Fruit fly (Drosophila melanogaster): Measurements from ENCODE around the gene Tig.

Tig gene

dm6 chr2L:6455955-6456599, 33.0 kb upstream of the Tig start, which contains the start of gene frj (continued):
- peak; percentile 36 for TF ChIP-seq CG10669 (GFP tag; optimal IDR thresholded peaks at IDR 0.05)
- no peak for TF ChIP-seq spab (GFP tag; optimal IDR thresholded peaks at IDR 0.05)
- peak; percentile 63 for TF ChIP-seq Ets21C (GFP tag; optimal IDR thresholded peaks at IDR 0.05)
- TF ChIP-seq Eip78C (GFP tag): peak; percentile 85
- no peak for TF ChIP-seq CG9139 (GFP tag; optimal IDR thresholded peaks at IDR 0.05)
- peak; percentile 11 for TF ChIP-seq CG6808 (GFP tag; optimal IDR thresholded peaks at IDR 0.05)
- TF ChIP-seq CG6792 (GFP tag; optimal IDR thresholded peaks at IDR 0.05): peak; percentile 7
- TF ChIP-seq salr (GFP tag; optimal IDR thresholded peaks at IDR 0.05): no peak
- peak; percentile 32; the same call in 1 of the 2 replicates for TF ChIP-seq Gug (GFP tag; IDR thresholded peaks at IDR 0.05)
- TF ChIP-seq topi (GFP tag; optimal IDR thresholded peaks at IDR 0.05): peak; percentile 37
- peak; percentile 34 for TF ChIP-seq Ets96B (tag; optimal IDR thresholded peaks at IDR 0.05)
- TF ChIP-seq CG3919 (GFP tag; optimal IDR thresholded peaks at IDR 0.05): peak; percentile 53
- peak; percentile 37 for TF ChIP-seq achi (GFP tag; optimal IDR thresholded peaks at IDR 0.05)
- TF ChIP-seq net (GFP tag; optimal IDR thresholded peaks at IDR 0.05): peak; percentile 3

DNA sequence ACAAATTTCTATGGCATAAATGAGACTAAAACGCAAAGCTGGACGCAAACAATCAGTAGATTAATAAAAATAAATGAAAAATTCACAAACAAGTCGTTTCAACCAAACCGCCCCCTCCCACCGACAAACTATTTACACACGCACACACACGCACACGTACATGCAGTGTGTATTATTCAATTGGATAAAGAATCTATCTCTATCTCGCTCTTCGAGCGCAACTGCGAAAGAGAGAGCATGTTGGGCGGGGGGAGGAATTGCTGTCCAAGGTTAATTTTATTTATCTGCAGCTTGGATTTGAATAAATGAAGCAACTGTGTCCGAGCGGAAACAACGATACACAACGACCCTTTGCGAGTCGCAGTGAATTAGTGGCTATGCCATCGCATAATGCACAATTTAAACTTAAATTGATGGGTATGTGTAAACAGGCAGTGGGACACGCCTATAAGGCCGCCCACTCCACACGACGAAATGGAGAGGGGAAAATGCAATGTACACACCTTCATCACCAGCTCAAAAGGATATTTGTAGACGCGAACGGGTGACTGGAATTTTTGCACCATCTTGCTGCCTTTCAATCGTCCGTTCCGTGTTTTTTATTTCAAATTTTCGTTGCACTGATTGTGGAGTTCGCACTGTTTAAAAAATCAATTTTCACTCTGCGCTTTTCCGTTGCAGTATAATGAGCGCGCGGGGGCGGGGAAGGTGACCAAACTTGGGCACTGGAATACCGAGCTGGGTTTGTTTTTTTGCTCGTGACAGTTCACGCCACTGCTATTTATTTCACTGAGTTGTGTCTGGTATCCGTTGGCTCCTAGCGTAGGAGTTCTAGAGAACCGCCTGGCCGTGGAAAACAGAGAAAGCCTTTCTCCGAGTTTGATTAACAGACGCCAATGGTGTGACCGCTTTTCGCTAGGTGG, 32.2 kb upstream of the Tig start, which contains the start of gene retm:
retm (minus strand) TSS at position 898 of the 923 bp plus-strand sequence.
- no peak for TF ChIP-seq Hr4 (GFP tag; optimal IDR thresholded peaks at IDR 0.05)
- TF ChIP-seq CG1621 (tag; optimal IDR thresholded peaks at IDR 0.05): no peak
- TF ChIP-seq svp (GFP tag): peak; percentile 70
- TF ChIP-seq CG6854 (GFP tag; optimal IDR thresholded peaks at IDR 0.05): peak; percentile 52
- no peak for TF ChIP-seq Sox102F (GFP tag; optimal IDR thresholded peaks at IDR 0.05)
- TF ChIP-seq Hr38 (GFP tag; optimal IDR thresholded peaks at IDR 0.05): no peak
- peak; percentile 92 for TF ChIP-seq fkh (GFP tag; optimal IDR thresholded peaks at IDR 0.05)
- TF ChIP-seq ss (GFP tag; optimal IDR thresholded peaks at IDR 0.05): peak in 1 of 2 experiments; percentile 30
- peak; percentile 12 for TF ChIP-seq CG8319 (GFP tag; optimal IDR thresholded peaks at IDR 0.05)
- TF ChIP-seq CG3032 (tag; optimal IDR thresholded peaks at IDR 0.05): peak; percentile 8
- TF ChIP-seq CG6163 (GFP tag; IDR thresholded peaks at IDR 0.05): peak; percentile 11; the same call in 1 of the 3 replicates
- TF ChIP-seq vri (GFP tag; optimal IDR thresholded peaks at IDR 0.05): peak; percentile 89
- no peak for TF ChIP-seq cyc (GFP tag; optimal IDR thresholded peaks at IDR 0.05)
- TF ChIP-seq CG7368 (GFP tag; optimal IDR thresholded peaks at IDR 0.05): peak; percentile 13
- no peak for TF ChIP-seq CG31627 (GFP tag; optimal IDR thresholded peaks at IDR 0.05)
- peak in 1 of 2 experiments; percentile 8 for TF ChIP-seq salr (GFP tag; optimal IDR thresholded peaks at IDR 0.05)
- TF ChIP-seq CG8119 (GFP tag; IDR thresholded peaks at IDR 0.05): peak; percentile 20; the same call in 1 of the 3 replicates
- no peak for TF ChIP-seq Ets21C (GFP tag; optimal IDR thresholded peaks at IDR 0.05)

DNA sequence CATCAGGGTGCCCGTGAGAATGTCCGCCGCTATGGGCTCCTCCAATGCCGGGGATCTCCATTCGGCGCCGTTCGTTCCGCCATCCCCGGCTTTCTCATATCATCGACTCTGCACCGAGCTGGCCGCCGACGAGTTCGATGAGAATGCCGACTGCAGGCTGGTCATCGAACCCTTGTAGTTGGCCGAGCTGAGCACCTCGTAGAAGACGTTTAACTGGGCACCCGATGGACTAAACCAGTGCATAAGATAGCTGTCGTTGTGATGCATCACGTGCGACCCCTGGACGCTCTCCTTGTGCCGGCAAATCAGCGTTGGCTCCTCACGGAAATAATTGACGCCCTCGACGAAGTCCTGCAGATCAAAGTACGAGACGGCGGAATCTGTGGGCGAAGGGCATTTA, 26.6 kb upstream of the Tig start:
- TF ChIP-seq ss (GFP tag; optimal IDR thresholded peaks at IDR 0.05): peak in 1 of 2 experiments; percentile 9
- TF ChIP-seq CG11762 (GFP tag; optimal IDR thresholded peaks at IDR 0.05; ENCODE audit: insufficient read depth): no peak

dm6 chr2L:6448334-6448703, 25.2 kb upstream of the Tig start, which contains the start of gene Acox3:
TSS of gene Acox3 (minus strand) at chr2L:6448403.
- no peak for TF ChIP-seq dsx (GFP tag; optimal IDR thresholded peaks at IDR 0.05; ENCODE audit: poor library complexity, severe bottlenecking)
- no peak for TF ChIP-seq lz (GFP tag; optimal IDR thresholded peaks at IDR 0.05)
- peak; percentile 2 for TF ChIP-seq fkh (GFP tag; optimal IDR thresholded peaks at IDR 0.05)
- no peak for TF ChIP-seq Hr4 (GFP tag; optimal IDR thresholded peaks at IDR 0.05)
- TF ChIP-seq CG6792 (GFP tag; optimal IDR thresholded peaks at IDR 0.05): no peak
- no peak for TF ChIP-seq Sox14 (GFP tag; optimal IDR thresholded peaks at IDR 0.05)
- TF ChIP-seq spab (GFP tag; optimal IDR thresholded peaks at IDR 0.05): no peak
- no peak for TF ChIP-seq CG8319 (GFP tag; optimal IDR thresholded peaks at IDR 0.05)
- no peak for TF ChIP-seq Met (GFP tag; optimal IDR thresholded peaks at IDR 0.05)

All from whole organism, prepupa.